Fruit fly (Drosophila melanogaster) whole organism, prepupa: Measurements from ENCODE around the gene CG3764.

Experiments
- Blimp-1 ChIP-seq: fragments of 200-800 bp; sonication (Bioruptor generic); optimal IDR thresholded peaks from 3 replicates; lab custom pipeline; 2017; ENCODE audit warnings: missing biosample characterization, missing genetic modification characterization, mild to moderate bottlenecking, moderate library complexity, missing genetic modification reagents
- CG10631 ChIP-seq: fragments of 200-800 bp; sonication (Bioruptor generic); optimal IDR thresholded peaks from 2 replicates; lab custom pipeline; 2016; ENCODE audit warnings: missing biosample characterization, missing genetic modification characterization
- CG10669 ChIP-seq: fragments of 200-800 bp; sonication (Bioruptor generic); optimal IDR thresholded peaks from 3 replicates; lab custom pipeline; 2018; ENCODE audit warnings: missing biosample characterization, mild to moderate bottlenecking, missing genetic modification characterization, moderate library complexity
- CG11294 ChIP-seq: fragments of 200-800 bp; sonication (Bioruptor generic); IDR thresholded peaks from 2 replicates; pipeline ENCODE4 v1.3.6; 2022; ENCODE audit warnings: missing biosample characterization, missing genetic modification characterization
- CG11762 ChIP-seq: fragments of 200-800 bp; sonication (Bioruptor generic); optimal IDR thresholded peaks from 3 replicates; lab custom pipeline; 2016; ENCODE audit warnings: missing biosample characterization, missing genetic modification characterization; ENCODE audit not compliant: insufficient read depth
- CG11902 ChIP-seq: fragments of 200-800 bp; sonication (Bioruptor generic); optimal IDR thresholded peaks from 3 replicates; lab custom pipeline; 2016; ENCODE audit warnings: missing biosample characterization, missing genetic modification characterization
- CG15336 ChIP-seq: fragments of 200-800 bp; sonication (Bioruptor generic); IDR thresholded peaks from 2 replicates; pipeline ENCODE4 v1.3.6; 2022; ENCODE audit warnings: missing biosample characterization, missing genetic modification characterization
- CG1621 ChIP-seq: fragments of 200-800 bp; sonication (Bioruptor generic); optimal IDR thresholded peaks from 3 replicates; lab custom pipeline; 2018; ENCODE audit warnings: missing biosample characterization, mild to moderate bottlenecking, missing genetic modification characterization
- CG16779 ChIP-seq: fragments of 200-800 bp; sonication (Bioruptor generic); optimal IDR thresholded peaks from 3 replicates; lab custom pipeline; 2017; ENCODE audit warnings: missing biosample characterization, mild to moderate bottlenecking, missing genetic modification characterization
- CG3032 ChIP-seq: fragments of 200-800 bp; optimal IDR thresholded peaks from 2 replicates; lab custom pipeline; 2019; ENCODE audit warnings: missing biosample characterization, mild to moderate bottlenecking, missing genetic modification characterization, moderate library complexity
- CG31627 ChIP-seq: fragments of 200-800 bp; sonication (Bioruptor generic); optimal IDR thresholded peaks from 3 replicates; lab custom pipeline; 2016; ENCODE audit warnings: missing biosample characterization, missing genetic modification characterization
- CG32006 ChIP-seq: fragments of 200-800 bp; sonication (Bioruptor generic); optimal IDR thresholded peaks from 3 replicates; lab custom pipeline; 2017; ENCODE audit warnings: missing biosample characterization, mild to moderate bottlenecking, missing genetic modification characterization
- CG34406 ChIP-seq: fragments of 200-800 bp; sonication (Bioruptor generic); optimal IDR thresholded peaks from 3 replicates; lab custom pipeline; 2016; ENCODE audit warnings: missing biosample characterization, missing genetic modification characterization
- CG3919 ChIP-seq: fragments of 200-800 bp; sonication (Bioruptor generic); optimal IDR thresholded peaks from 3 replicates; lab custom pipeline; 2016; ENCODE audit warnings: missing biosample characterization, missing genetic modification characterization
- CG4318 ChIP-seq: fragments of 200-800 bp; sonication (Bioruptor generic); optimal IDR thresholded peaks from 3 replicates; lab custom pipeline; 2017; ENCODE audit warnings: missing biosample characterization, mild to moderate bottlenecking, missing genetic modification characterization
- CG6163 ChIP-seq: fragments of 200-800 bp; sonication (Bioruptor generic); IDR thresholded peaks from 3 replicates; pipeline ENCODE4 v1.3.6; 2022; ENCODE audit warnings: missing biosample characterization, missing genetic modification characterization
- CG6276 ChIP-seq: fragments of 200-800 bp; sonication (Bioruptor generic); optimal IDR thresholded peaks from 2 replicates; lab custom pipeline; 2017; ENCODE audit warnings: missing biosample characterization, mild to moderate bottlenecking, missing genetic modification characterization
- CG6792 ChIP-seq: fragments of 200-800 bp; sonication (Bioruptor generic); optimal IDR thresholded peaks from 3 replicates; lab custom pipeline; 2016; ENCODE audit warnings: missing biosample characterization, missing genetic modification characterization
- CG6808 ChIP-seq: fragments of 200-800 bp; sonication (Bioruptor generic); optimal IDR thresholded peaks from 3 replicates; lab custom pipeline; 2017; ENCODE audit warnings: missing biosample characterization, missing genetic modification characterization, mild to moderate bottlenecking, moderate library complexity, missing genetic modification reagents
- CG7368 ChIP-seq: fragments of 200-800 bp; sonication (Bioruptor generic); optimal IDR thresholded peaks from 3 replicates; lab custom pipeline; 2016; ENCODE audit warnings: missing biosample characterization, missing genetic modification characterization
- CG8119 ChIP-seq: fragments of 200-800 bp; sonication (Bioruptor generic); IDR thresholded peaks from 3 replicates; pipeline ENCODE4 v1.3.6; 2022; ENCODE audit warnings: missing biosample characterization, missing genetic modification characterization
- CG8319 ChIP-seq: fragments of 200-800 bp; sonication (Bioruptor generic); optimal IDR thresholded peaks from 3 replicates; lab custom pipeline; 2016; ENCODE audit warnings: missing biosample characterization, missing genetic modification characterization
- CG8632 ChIP-seq: fragments of 200-800 bp; sonication (Bioruptor generic); optimal IDR thresholded peaks from 3 replicates; lab custom pipeline; 2016; ENCODE audit warnings: missing biosample characterization, missing genetic modification characterization
- CG9139 ChIP-seq: fragments of 200-800 bp; sonication (Bioruptor generic); optimal IDR thresholded peaks from 3 replicates; lab custom pipeline; 2017; ENCODE audit warnings: missing biosample characterization, mild to moderate bottlenecking, missing genetic modification characterization
- Eip75B ChIP-seq: fragments of 200-800 bp; sonication (Bioruptor generic); optimal IDR thresholded peaks from 3 replicates; lab custom pipeline; 2016; ENCODE audit warnings: missing biosample characterization, missing genetic modification characterization
- Eip93F ChIP-seq: fragments of 200-800 bp; sonication (Bioruptor generic); optimal IDR thresholded peaks from 2 replicates; lab custom pipeline; 2016; ENCODE audit warnings: missing biosample characterization, mild to moderate bottlenecking, missing genetic modification characterization
- Ets96B ChIP-seq: fragments of 200-800 bp; optimal IDR thresholded peaks from 2 replicates; lab custom pipeline; 2019; ENCODE audit warnings: missing biosample characterization, mild to moderate bottlenecking, missing genetic modification characterization, moderate library complexity
- Gug ChIP-seq: fragments of 200-800 bp; sonication (Bioruptor generic); IDR thresholded peaks from 2 replicates; pipeline ENCODE4 v1.3.6; 2022; ENCODE audit warnings: missing biosample characterization, missing genetic modification characterization
- Hr38 ChIP-seq: sonication (Bioruptor generic); optimal IDR thresholded peaks from 2 replicates; lab custom pipeline; 2016; ENCODE audit warnings: missing biosample characterization, missing genetic modification characterization
- Hr4 ChIP-seq: fragments of 200-800 bp; sonication (Bioruptor generic); optimal IDR thresholded peaks from 3 replicates; lab custom pipeline; 2016; ENCODE audit warnings: missing biosample characterization, missing genetic modification characterization
- Met ChIP-seq: fragments of 200-800 bp; sonication (Bioruptor generic); optimal IDR thresholded peaks from 3 replicates; lab custom pipeline; 2016; ENCODE audit warnings: missing biosample characterization, missing genetic modification characterization
- OdsH ChIP-seq: fragments of 200-800 bp; sonication (Bioruptor generic); optimal IDR thresholded peaks from 3 replicates; lab custom pipeline; 2016; ENCODE audit warnings: missing biosample characterization, missing genetic modification characterization
- Smox ChIP-seq: fragments of 200-800 bp; sonication (Bioruptor generic); optimal IDR thresholded peaks from 3 replicates; lab custom pipeline; 2016; ENCODE audit warnings: missing biosample characterization, missing genetic modification characterization
- Sox102F ChIP-seq: fragments of 200-800 bp; sonication (Bioruptor generic); optimal IDR thresholded peaks from 2 replicates; lab custom pipeline; 2016; ENCODE audit warnings: missing biosample characterization, mild to moderate bottlenecking, missing genetic modification characterization
- Sox15 ChIP-seq: fragments of 200-800 bp; sonication (Bioruptor generic); optimal IDR thresholded peaks from 3 replicates; lab custom pipeline; 2016; ENCODE audit warnings: missing biosample characterization, missing genetic modification characterization
- acj6 ChIP-seq: fragments of 200-800 bp; sonication (Bioruptor generic); optimal IDR thresholded peaks from 3 replicates; lab custom pipeline; 2016; ENCODE audit warnings: missing biosample characterization, missing genetic modification characterization
- cyc ChIP-seq: fragments of 200-800 bp; sonication (Bioruptor generic); optimal IDR thresholded peaks from 3 replicates; lab custom pipeline; 2016; ENCODE audit warnings: missing biosample characterization, missing genetic modification characterization
- dac ChIP-seq: fragments of 200-800 bp; sonication (Bioruptor generic); optimal IDR thresholded peaks from 2 replicates; lab custom pipeline; 2017; ENCODE audit warnings: missing biosample characterization, mild to moderate bottlenecking, missing genetic modification characterization
- eg ChIP-seq: fragments of 200-800 bp; sonication (Bioruptor generic); IDR thresholded peaks from 3 replicates; pipeline ENCODE4 v1.3.6; 2022; ENCODE audit warnings: missing biosample characterization, missing genetic modification characterization
- esn ChIP-seq: fragments of 200-800 bp; sonication (Bioruptor generic); optimal IDR thresholded peaks from 2 replicates; lab custom pipeline; 2016; ENCODE audit warnings: missing biosample characterization, mild to moderate bottlenecking, missing genetic modification characterization, moderate library complexity
- fd59A ChIP-seq: fragments of 200-800 bp; sonication (Bioruptor generic); optimal IDR thresholded peaks from 2 replicates; lab custom pipeline; 2017; ENCODE audit warnings: missing biosample characterization, mild to moderate bottlenecking, missing genetic modification characterization, missing genetic modification reagents
- fkh ChIP-seq: fragments of 200-800 bp; sonication (Bioruptor generic); optimal IDR thresholded peaks from 3 replicates; lab custom pipeline; 2017; ENCODE audit warnings: missing biosample characterization, mild to moderate bottlenecking, missing genetic modification characterization, moderate library complexity
- lz ChIP-seq: fragments of 200-800 bp; sonication (Bioruptor generic); optimal IDR thresholded peaks from 3 replicates; lab custom pipeline; 2016; ENCODE audit warnings: missing biosample characterization, missing genetic modification characterization
- net ChIP-seq: fragments of 200-800 bp; sonication (Bioruptor generic); optimal IDR thresholded peaks from 3 replicates; lab custom pipeline; 2016; ENCODE audit warnings: missing biosample characterization, missing genetic modification characterization
- pdm3 ChIP-seq: fragments of 200-800 bp; sonication (Bioruptor generic); optimal IDR thresholded peaks from 3 replicates; lab custom pipeline; 2016; ENCODE audit warnings: missing biosample characterization, missing genetic modification characterization
- salr ChIP-seq, 2 experiments: fragments of 200-800 bp; sonication (Bioruptor generic); optimal IDR thresholded peaks; 3 replicates each; lab custom pipeline; 2016 to 2018; ENCODE audit warnings: missing biosample characterization in 2 of 2, missing genetic modification characterization in 2 of 2, mild to moderate bottlenecking in 1 of 2
- spab ChIP-seq: fragments of 200-800 bp; sonication (Bioruptor generic); optimal IDR thresholded peaks from 2 replicates; lab custom pipeline; 2017; ENCODE audit warnings: missing biosample characterization, mild to moderate bottlenecking, missing genetic modification characterization, missing genetic modification reagents
- ss ChIP-seq, 2 experiments: fragments of 200-800 bp; sonication (Bioruptor generic); optimal IDR thresholded peaks; 2 replicates in 1 of 2; 3 replicates in 1 of 2; lab custom pipeline; 2017 to 2018; ENCODE audit warnings: mild to moderate bottlenecking in 2 of 2, missing biosample characterization in 2 of 2, missing genetic modification characterization in 2 of 2, moderate library complexity in 1 of 2
- svp ChIP-seq: fragments of 200-800 bp; sonication (Bioruptor generic); peaks from one replicate; lab custom pipeline; 2016; ENCODE audit warnings: missing biosample characterization, missing genetic modification characterization
- topi ChIP-seq: fragments of 200-800 bp; sonication (Bioruptor generic); optimal IDR thresholded peaks from 3 replicates; lab custom pipeline; 2016; ENCODE audit warnings: missing biosample characterization, missing genetic modification characterization
- vri ChIP-seq: fragments of 200-800 bp; sonication (Bioruptor generic); optimal IDR thresholded peaks from 3 replicates; lab custom pipeline; 2016; ENCODE audit warnings: missing biosample characterization, mild to moderate bottlenecking, missing genetic modification characterization

CG3764 gene

dm6 chr3L:17012017-17012719, at the start of gene CG3764:
TSS of gene CG3764 (minus strand) at chr3L:17012565.
- TF ChIP-seq CG6276 (GFP tag; lab: Kevin White, UChicago) (no peak), fkh (GFP tag; lab: Kevin White, UChicago) (peak; percentile 99), Smox (GFP tag; lab: Kevin White, UChicago) (peak; percentile 34), topi (peak; percentile 60), CG8632 (GFP tag; lab: Kevin White, UChicago) (peak; percentile 40), Blimp-1 (GFP tag; lab: Kevin White, UChicago) (peak; percentile 68), CG31627 (GFP tag; lab: Kevin White, UChicago) (peak; percentile 37), esn (peak; percentile 63), Sox102F (GFP tag; lab: Kevin White, UChicago) (peak; percentile 49), pdm3 (peak; percentile 52), CG10631 (no peak), Met (GFP tag; lab: Kevin White, UChicago) (peak; percentile 68), Ets96B (tag; lab: Kevin White, UChicago) (no peak), cyc (peak; percentile 63), Gug (GFP tag; lab: Robert Waterston, UW) (no peak), net (GFP tag; lab: Kevin White, UChicago) (peak; percentile 65), CG9139 (GFP tag; lab: Kevin White, UChicago) (peak; percentile 37), OdsH (GFP tag; lab: Kevin White, UChicago) (peak; percentile 43), CG6792 (GFP tag; lab: Kevin White, UChicago) (peak; percentile 33), CG34406 (peak; percentile 54), CG32006 (GFP tag; lab: Kevin White, UChicago) (peak; percentile 6), Hr4 (GFP tag; lab: Kevin White, UChicago) (no peak), lz (GFP tag; lab: Kevin White, UChicago) (peak; percentile 66), Eip75B (GFP tag; lab: Kevin White, UChicago) (peak; percentile 55), Sox15 (GFP tag; lab: Kevin White, UChicago) (no peak), CG11902 (GFP tag; lab: Kevin White, UChicago) (no peak), CG16779 (tag; lab: Kevin White, UChicago) (peak; percentile 42), CG11294 (GFP tag; lab: Robert Waterston, UW) (no peak), CG1621 (tag; lab: Kevin White, UChicago) (peak; percentile 35), CG7368 (GFP tag; lab: Kevin White, UChicago) (peak; percentile 51), CG11762 (no peak), Eip93F (GFP tag; lab: Kevin White, UChicago) (no peak), CG8319 (peak; percentile 25), eg (GFP tag; lab: Robert Waterston, UW) (peak; percentile 39), CG4318 (GFP tag; lab: Kevin White, UChicago) (no peak), CG10669 (GFP tag; lab: Kevin White, UChicago) (peak; percentile 53), vri (GFP tag; lab: Kevin White, UChicago) (peak; percentile 30), acj6 (GFP tag; lab: Kevin White, UChicago) (peak; percentile 43), CG3919 (GFP tag; lab: Kevin White, UChicago) (peak; percentile 75), ss (GFP tag; optimal IDR thresholded peaks at IDR 0.05; lab: Kevin White, UChicago) (peak; percentile 73 to 78), salr (GFP tag; optimal IDR thresholded peaks at IDR 0.05; lab: Kevin White, UChicago) (peak in 1 of 2 experiments; percentile 65), CG3032 (tag; lab: Kevin White, UChicago) (peak; percentile 28), CG6808 (peak; percentile 69), svp (GFP tag; lab: Kevin White, UChicago) (peak; percentile 77), fd59A (GFP tag; lab: Kevin White, UChicago) (no peak), CG8119 (GFP tag; lab: Robert Waterston, UW) (peak; percentile 18; the same call in 1 of the 3 replicates), dac (GFP tag; lab: Kevin White, UChicago) (no peak), spab (GFP tag; lab: Kevin White, UChicago) (no peak), CG6163 (GFP tag; lab: Robert Waterston, UW) (peak; percentile 70), Hr38 (GFP tag; lab: Kevin White, UChicago) (no peak), CG15336 (GFP tag; lab: Robert Waterston, UW) (no peak; the same call in 1 of the 2 replicates)
